Worm (Caenorhabditis elegans): ENCODE results near the gene F14F7.7.

DNA sequence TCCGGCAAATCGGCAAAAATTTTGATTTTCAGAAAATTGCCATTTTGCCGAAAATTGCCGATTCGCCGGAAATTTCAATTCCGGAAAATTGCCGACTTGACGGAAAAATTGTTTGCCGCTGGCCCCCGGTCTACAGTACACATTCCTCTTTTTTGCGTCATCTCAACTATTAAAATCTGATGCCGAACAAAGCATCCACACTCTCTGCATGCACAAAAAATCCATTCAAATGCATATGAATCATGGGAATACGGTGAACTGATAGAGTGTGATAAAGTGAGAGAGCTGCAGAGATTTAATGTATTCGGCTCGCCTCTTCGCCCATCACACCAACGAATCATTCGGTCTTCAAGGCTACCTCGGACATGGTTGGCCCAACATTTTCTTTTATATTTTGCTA, at the start of gene F14F7.7:
- no peak for TF ChIP-seq ama-1 (optimal IDR thresholded peaks at IDR 0.05)
- TF ChIP-seq sdz-12 (GFP tag; optimal IDR thresholded peaks at IDR 0.05) = no peak
- peak; percentile 91 for TF ChIP-seq aha-1 (tag)
- TF ChIP-seq hlh-30 (tag; optimal IDR thresholded peaks at IDR 0.05; ENCODE audit: insufficient read depth) = no peak
- TF ChIP-seq spr-3 (GFP tag; optimal IDR thresholded peaks at IDR 0.05) = no peak
- no peak for TF ChIP-seq lin-38 (GFP tag; IDR thresholded peaks at IDR 0.05)
- TF ChIP-seq nhr-41 (GFP tag; IDR thresholded peaks at IDR 0.05) = no peak
- TF ChIP-seq snpc-4 (tag; optimal IDR thresholded peaks at IDR 0.05) = no peak
- TF ChIP-seq nhr-28 (tag; optimal IDR thresholded peaks at IDR 0.05) = no peak

Measured in whole organism, L4 larva.